Worm (Caenorhabditis elegans) whole organism, L1 larva: ENCODE data around the gene dpy-30.

Experiments used
- F16B12.6 ChIP-seq: fragments of 150-350 bp; optimal IDR thresholded peaks from 2 replicates; lab custom pipeline; 2014; ENCODE audit warnings: missing biosample characterization, missing genetic modification characterization
- aly-2 ChIP-seq: fragments of 150-350 bp; optimal IDR thresholded peaks from 2 replicates; lab custom pipeline; 2014; ENCODE audit warnings: missing biosample characterization, missing genetic modification characterization
- ceh-8 ChIP-seq: fragments of 200-800 bp; sonication (Bioruptor generic); optimal IDR thresholded peaks from 2 replicates; lab custom pipeline; 2018; ENCODE audit warnings: mild to moderate bottlenecking, missing genetic modification characterization, moderate library complexity, missing compliant biosample characterization
- ceh-82 ChIP-seq, 3 experiments: fragments of 150-350 bp in 1 of 3; sonication (generic microtip) in 2 of 3; optimal IDR thresholded peaks; 2 replicates each; lab custom pipeline; 2014 to 2017; ENCODE audit warnings: missing biosample characterization in 3 of 3, missing genetic modification characterization in 3 of 3
- elt-2 ChIP-seq: sonication (generic microtip); optimal IDR thresholded peaks from 2 replicates; lab custom pipeline; 2016; ENCODE audit warnings: missing genetic modification characterization, mild to moderate bottlenecking, inconsistent platforms, missing compliant biosample characterization, missing genetic modification reagents
- hlh-4 ChIP-seq: sonication (generic microtip); optimal IDR thresholded peaks from 2 replicates; lab custom pipeline; 2016; ENCODE audit warnings: mild to moderate bottlenecking, missing genetic modification characterization, missing compliant biosample characterization
- lin-13 ChIP-seq: fragments of 150-350 bp; optimal IDR thresholded peaks from 2 replicates; lab custom pipeline; 2014; ENCODE audit warnings: missing biosample characterization, missing genetic modification reagents, missing genetic modification characterization
- nhr-11 ChIP-seq: fragments of 150-350 bp; optimal IDR thresholded peaks from 2 replicates; lab custom pipeline; 2014; ENCODE audit warnings: missing biosample characterization, missing genetic modification characterization
- nhr-12 ChIP-seq: sonication (generic microtip); optimal IDR thresholded peaks from 2 replicates; lab custom pipeline; 2017; ENCODE audit warnings: missing biosample characterization, missing genetic modification characterization
- nhr-28 ChIP-seq: fragments of 150-350 bp; optimal IDR thresholded peaks from 2 replicates; lab custom pipeline; 2014; ENCODE audit warnings: missing biosample characterization, missing genetic modification characterization
- pqm-1 ChIP-seq: sonication (generic microtip); optimal IDR thresholded peaks from 3 replicates; lab custom pipeline; 2017; ENCODE audit warnings: missing biosample characterization, missing genetic modification characterization
- snpc-4 ChIP-seq: fragments of 150-350 bp; optimal IDR thresholded peaks from 2 replicates; lab custom pipeline; 2014; ENCODE audit warnings: missing biosample characterization, missing genetic modification characterization
- tlp-1 ChIP-seq: fragments of 150-350 bp; optimal IDR thresholded peaks from 2 replicates; lab custom pipeline; 2014; ENCODE audit warnings: missing biosample characterization, missing genetic modification characterization
- ztf-11 ChIP-seq, 2 experiments: sonication (generic microtip); optimal IDR thresholded peaks; 2 replicates each; lab custom pipeline; 2016 to 2017; ENCODE audit warnings: missing genetic modification characterization in 2 of 2, missing biosample characterization in 1 of 2, missing compliant biosample characterization in 1 of 2

DNA sequence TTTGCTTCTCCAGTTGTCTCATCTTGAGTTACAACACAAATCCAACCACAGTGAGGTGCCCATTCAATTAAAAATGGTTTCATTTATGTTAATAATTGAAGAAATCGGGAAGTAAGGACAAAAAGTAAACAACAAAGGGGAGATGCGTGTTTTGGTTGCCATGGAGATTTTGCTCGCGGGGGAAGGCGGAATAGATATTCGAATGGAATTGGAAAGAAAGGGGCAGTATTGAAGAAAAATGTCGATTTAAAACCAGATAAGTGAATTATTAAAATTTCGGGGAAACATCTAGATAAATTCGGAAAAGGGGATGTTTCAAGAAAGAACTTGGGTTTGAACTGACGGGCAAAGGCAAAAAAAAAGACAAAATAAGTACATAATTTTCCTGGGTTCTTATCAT, 40.7 kb upstream of the dpy-30 start, which contains the start of gene che-11:
- TF ChIP-seq ceh-82 (tag; optimal IDR thresholded peaks at IDR 0.05; lab: Kevin White, UChicago) (no peak), hlh-4 (no peak), aly-2 (no peak), snpc-4 (tag; lab: Kevin White, UChicago) (no peak), ztf-11 (tag; optimal IDR thresholded peaks at IDR 0.05; lab: Kevin White, UChicago) (no peak), elt-2 (no peak), nhr-12 (tag; lab: Kevin White, UChicago) (no peak), pqm-1 (tag; lab: Kevin White, UChicago) (no peak), nhr-11 (no peak), tlp-1 (tag; lab: Kevin White, UChicago) (no peak), F16B12.6 (tag; lab: Kevin White, UChicago) (no peak), nhr-28 (tag; lab: Kevin White, UChicago) (no peak), lin-13 (GFP tag; lab: Kevin White, UChicago) (no peak), ceh-8 (GFP tag; lab: Kevin White, UChicago) (no peak)
